Worm (Caenorhabditis elegans): ENCODE data around the gene mksr-1.
A peak's percentile ranks its signal among the peaks of the same experiment; 100 is the strongest.

mksr-1 gene

DNA sequence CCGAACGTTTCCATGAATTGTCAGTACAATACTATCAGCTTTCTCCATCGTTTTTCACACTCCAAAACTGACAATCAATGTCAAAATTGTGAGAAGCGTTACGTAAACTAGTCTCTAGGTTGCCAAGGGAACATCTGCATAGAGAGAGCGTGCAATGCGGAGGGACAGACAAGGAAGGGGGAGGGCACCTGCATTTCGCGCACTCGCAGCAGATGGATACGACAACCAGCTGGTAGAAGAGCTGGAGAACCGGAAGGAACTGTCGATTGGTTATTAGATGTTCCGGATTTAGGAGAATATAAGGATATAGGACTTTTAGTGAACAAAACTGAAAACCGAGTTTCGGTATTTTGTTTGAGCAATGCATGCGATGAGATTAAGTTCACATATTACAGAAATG, at the start of gene mksr-1:
Gene mksr-1, minus strand, starts transcription at position 144 of the 400 bp plus-strand sequence.
- TF ChIP-seq ref-1 (GFP tag; conservative IDR thresholded peaks at IDR 0.05) = no peak
- TF ChIP-seq flt-1 (GFP tag; IDR thresholded peaks at IDR 0.05) = no peak
- TF ChIP-seq cog-1 (tag; optimal IDR thresholded peaks at IDR 0.05) = no peak
- TF ChIP-seq ztf-29 (GFP tag; IDR thresholded peaks at IDR 0.05) = no peak
- no peak for TF ChIP-seq tab-1 (GFP tag; IDR thresholded peaks at IDR 0.05)
- no peak for TF ChIP-seq med-1 (GFP tag; optimal IDR thresholded peaks at IDR 0.05; ENCODE audit: insufficient read depth)
- no peak for TF ChIP-seq T22C8.4 (GFP tag; IDR thresholded peaks at IDR 0.05)
- TF ChIP-seq klf-2 (GFP tag; conservative IDR thresholded peaks at IDR 0.05) = no peak
- TF ChIP-seq ztf-23 (GFP tag; IDR thresholded peaks at IDR 0.05) = no peak

DNA sequence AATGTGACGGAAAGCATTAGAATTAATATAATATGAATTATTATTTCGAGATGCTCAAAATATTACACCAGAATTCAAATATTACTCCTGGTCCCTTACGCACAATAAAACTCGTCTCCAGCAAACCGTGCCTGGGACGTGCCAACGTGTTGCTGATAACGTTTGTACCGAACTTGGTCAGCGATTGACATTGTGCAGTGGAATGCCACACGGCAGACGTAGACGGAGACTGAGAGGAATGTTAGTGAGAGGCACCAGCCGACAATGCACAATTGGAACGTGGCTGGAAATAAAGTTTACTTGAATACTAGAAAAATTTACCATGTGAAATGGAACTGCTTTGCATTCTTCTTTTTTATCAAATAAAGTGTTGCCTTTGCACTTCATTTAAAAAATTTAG, 48.3 kb upstream of the mksr-1 start:
- TF ChIP-seq klf-2 (GFP tag; conservative IDR thresholded peaks at IDR 0.05) (no peak), T22C8.4 (GFP tag; IDR thresholded peaks at IDR 0.05) (no peak), flt-1 (GFP tag; IDR thresholded peaks at IDR 0.05) (no peak), ztf-23 (GFP tag; IDR thresholded peaks at IDR 0.05) (no peak), ref-1 (GFP tag; conservative IDR thresholded peaks at IDR 0.05) (no peak), ztf-29 (GFP tag; IDR thresholded peaks at IDR 0.05) (no peak), cog-1 (tag; optimal IDR thresholded peaks at IDR 0.05) (no peak), med-1 (GFP tag; optimal IDR thresholded peaks at IDR 0.05; ENCODE audit: insufficient read depth) (no peak), tab-1 (GFP tag; IDR thresholded peaks at IDR 0.05) (no peak)

ce11 chrX:1115207-1115606, 46.3 kb upstream of the mksr-1 start:
- TF ChIP-seq flt-1 (GFP tag; IDR thresholded peaks at IDR 0.05) = no peak
- TF ChIP-seq med-1 (GFP tag; optimal IDR thresholded peaks at IDR 0.05; ENCODE audit: insufficient read depth) = no peak
- no peak for TF ChIP-seq T22C8.4 (GFP tag; IDR thresholded peaks at IDR 0.05)
- no peak for TF ChIP-seq cog-1 (tag; optimal IDR thresholded peaks at IDR 0.05)
- no peak for TF ChIP-seq ztf-23 (GFP tag; IDR thresholded peaks at IDR 0.05)
- no peak for TF ChIP-seq ref-1 (GFP tag; conservative IDR thresholded peaks at IDR 0.05)
- TF ChIP-seq klf-2 (GFP tag; conservative IDR thresholded peaks at IDR 0.05) = no peak
- TF ChIP-seq tab-1 (GFP tag; IDR thresholded peaks at IDR 0.05) = no peak
- TF ChIP-seq ztf-29 (GFP tag; IDR thresholded peaks at IDR 0.05) = no peak

DNA sequence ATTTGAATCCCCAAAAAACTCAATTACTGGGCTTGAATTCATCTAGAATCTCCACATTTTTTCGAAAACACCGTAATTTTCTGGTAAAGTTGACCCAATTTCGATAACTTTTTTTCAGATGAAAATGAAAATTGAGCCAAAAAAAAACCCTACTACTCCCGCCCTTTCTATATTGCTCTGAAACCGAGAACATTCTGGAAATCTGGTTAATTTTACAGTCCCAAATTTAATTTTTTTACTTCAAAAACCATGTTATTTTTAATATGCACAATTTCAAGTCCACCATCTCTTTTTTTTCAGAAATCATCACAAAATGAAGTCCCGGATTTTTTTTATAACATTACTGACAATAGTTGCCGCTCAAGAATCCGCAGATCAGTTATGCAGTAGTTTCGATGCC, 42.7 kb upstream of the mksr-1 start, which contains the start of gene C05D9.3:
Gene C05D9.3, plus strand, starts transcription at position 301 of the 400 bp plus-strand sequence.
- TF ChIP-seq flt-1 (GFP tag; IDR thresholded peaks at IDR 0.05) (no peak), ref-1 (GFP tag; conservative IDR thresholded peaks at IDR 0.05) (no peak), ztf-29 (GFP tag; IDR thresholded peaks at IDR 0.05) (no peak), cog-1 (tag; optimal IDR thresholded peaks at IDR 0.05) (no peak), klf-2 (GFP tag; conservative IDR thresholded peaks at IDR 0.05) (no peak), tab-1 (GFP tag; IDR thresholded peaks at IDR 0.05) (no peak), med-1 (GFP tag; optimal IDR thresholded peaks at IDR 0.05; ENCODE audit: insufficient read depth) (no peak)

- TF ChIP-seq klf-2 (GFP tag; conservative IDR thresholded peaks at IDR 0.05) = no peak
- no peak for TF ChIP-seq ztf-29 (GFP tag; IDR thresholded peaks at IDR 0.05)
- TF ChIP-seq med-1 (GFP tag; optimal IDR thresholded peaks at IDR 0.05; ENCODE audit: insufficient read depth) = no peak
- TF ChIP-seq T22C8.4 (GFP tag; IDR thresholded peaks at IDR 0.05) = no peak
- TF ChIP-seq tab-1 (GFP tag; IDR thresholded peaks at IDR 0.05) = no peak
- no peak for TF ChIP-seq ref-1 (GFP tag; conservative IDR thresholded peaks at IDR 0.05)
- TF ChIP-seq ztf-23 (GFP tag; IDR thresholded peaks at IDR 0.05) = no peak
- no peak for TF ChIP-seq flt-1 (GFP tag; IDR thresholded peaks at IDR 0.05)
- no peak for TF ChIP-seq cog-1 (tag; optimal IDR thresholded peaks at IDR 0.05)
These were observed 41.8 kb upstream of the mksr-1 start for ce11 chrX:1110723-1111122.

- TF ChIP-seq ztf-29 (GFP tag; IDR thresholded peaks at IDR 0.05) = no peak
- TF ChIP-seq ztf-23 (GFP tag; IDR thresholded peaks at IDR 0.05) = no peak
- no peak for TF ChIP-seq tab-1 (GFP tag; IDR thresholded peaks at IDR 0.05)
- no peak for TF ChIP-seq T22C8.4 (GFP tag; IDR thresholded peaks at IDR 0.05)
- no peak for TF ChIP-seq ref-1 (GFP tag; conservative IDR thresholded peaks at IDR 0.05)
- no peak for TF ChIP-seq klf-2 (GFP tag; conservative IDR thresholded peaks at IDR 0.05)
- TF ChIP-seq cog-1 (tag; optimal IDR thresholded peaks at IDR 0.05) = no peak
- TF ChIP-seq flt-1 (GFP tag; IDR thresholded peaks at IDR 0.05) = no peak
- no peak for TF ChIP-seq med-1 (GFP tag; optimal IDR thresholded peaks at IDR 0.05; ENCODE audit: insufficient read depth)
These were observed 39.9 kb upstream of the mksr-1 start for ce11 chrX:1108874-1109273.

DNA sequence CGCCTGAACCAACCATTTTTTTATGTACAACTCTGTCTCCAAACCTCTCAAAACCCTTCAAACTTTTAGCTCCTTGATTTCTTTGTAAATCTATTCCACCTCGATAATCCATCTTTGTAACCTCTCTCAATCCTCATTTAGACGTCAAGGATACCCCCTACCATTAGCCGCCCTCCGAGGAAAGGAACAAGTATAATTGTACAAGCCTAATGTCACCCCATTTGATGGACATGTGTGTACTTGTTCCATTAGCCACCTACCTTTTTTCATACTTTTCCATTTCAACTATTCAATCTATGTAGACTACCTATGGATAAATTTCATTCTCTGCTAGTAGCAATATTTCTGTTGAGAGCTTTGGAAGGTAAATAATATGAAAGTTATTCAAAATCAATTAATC, 38.8 kb upstream of the mksr-1 start, which contains the start of gene C05D9.4:
Gene C05D9.4, plus strand, starts transcription at position 301 of the 400 bp plus-strand sequence.
- TF ChIP-seq cog-1 (tag; optimal IDR thresholded peaks at IDR 0.05) (no peak), tab-1 (GFP tag; IDR thresholded peaks at IDR 0.05) (no peak), flt-1 (GFP tag; IDR thresholded peaks at IDR 0.05) (no peak), ref-1 (GFP tag; conservative IDR thresholded peaks at IDR 0.05) (no peak), ztf-29 (GFP tag; IDR thresholded peaks at IDR 0.05) (no peak), T22C8.4 (GFP tag; IDR thresholded peaks at IDR 0.05) (no peak), klf-2 (GFP tag; conservative IDR thresholded peaks at IDR 0.05) (no peak), med-1 (GFP tag; optimal IDR thresholded peaks at IDR 0.05; ENCODE audit: insufficient read depth) (no peak), ztf-23 (GFP tag; IDR thresholded peaks at IDR 0.05) (no peak)

ce11 chrX:1103702-1104262, 34.9 kb upstream of the mksr-1 start, which contains the start of gene ife-4:
Gene ife-4, plus strand, starts transcription at chrX:1104212.
- TF ChIP-seq klf-2 (GFP tag; conservative IDR thresholded peaks at IDR 0.05) (no peak), tab-1 (GFP tag; IDR thresholded peaks at IDR 0.05) (no peak), ref-1 (GFP tag; conservative IDR thresholded peaks at IDR 0.05) (no peak), ztf-29 (GFP tag; IDR thresholded peaks at IDR 0.05) (no peak), flt-1 (GFP tag; IDR thresholded peaks at IDR 0.05) (peak; percentile 67; the same call in 1 of the 2 replicates), T22C8.4 (GFP tag; IDR thresholded peaks at IDR 0.05) (peak; percentile 76), cog-1 (tag; optimal IDR thresholded peaks at IDR 0.05) (peak; percentile 54), med-1 (GFP tag; optimal IDR thresholded peaks at IDR 0.05; ENCODE audit: insufficient read depth) (no peak), ztf-23 (GFP tag; IDR thresholded peaks at IDR 0.05) (0 out of 2 replicates have a peak, but pooled peaks have one; percentile 38)

DNA sequence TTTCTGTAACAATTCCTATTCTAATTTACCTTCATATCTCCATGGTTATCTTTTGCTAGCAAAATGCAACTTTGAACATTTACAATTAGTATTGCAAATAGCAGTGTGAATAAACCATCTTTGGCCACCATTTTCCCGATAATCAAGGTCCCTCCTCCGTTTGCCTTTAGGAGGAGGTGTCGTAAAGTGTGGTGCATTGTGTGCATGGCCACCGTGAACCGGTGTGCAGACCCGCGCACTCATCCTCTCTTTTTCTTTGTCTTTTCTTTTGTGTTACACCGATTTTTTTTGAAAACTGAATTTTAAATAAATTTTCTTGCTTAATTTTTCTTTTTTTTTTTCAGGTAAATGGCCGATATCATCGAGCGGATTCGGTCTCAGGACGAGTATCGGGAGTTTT, 27.9 kb upstream of the mksr-1 start, which contains the start of the genes pigx-1 and rme-6:
Gene pigx-1, minus strand, starts transcription at position 206 of the 400 bp plus-strand sequence.
Gene rme-6, plus strand, starts transcription at position 345 of the 400 bp plus-strand sequence.
- TF ChIP-seq T22C8.4 (GFP tag; IDR thresholded peaks at IDR 0.05) = no peak
- TF ChIP-seq ztf-23 (GFP tag; IDR thresholded peaks at IDR 0.05) = no peak
- TF ChIP-seq tab-1 (GFP tag; IDR thresholded peaks at IDR 0.05) = no peak
- TF ChIP-seq med-1 (GFP tag; optimal IDR thresholded peaks at IDR 0.05; ENCODE audit: insufficient read depth) = no peak
- no peak for TF ChIP-seq klf-2 (GFP tag; conservative IDR thresholded peaks at IDR 0.05)
- no peak for TF ChIP-seq cog-1 (tag; optimal IDR thresholded peaks at IDR 0.05)
- TF ChIP-seq ztf-29 (GFP tag; IDR thresholded peaks at IDR 0.05) = no peak
- no peak for TF ChIP-seq flt-1 (GFP tag; IDR thresholded peaks at IDR 0.05)
- no peak for TF ChIP-seq ref-1 (GFP tag; conservative IDR thresholded peaks at IDR 0.05)

All from whole organism, midembryonic.